Worm (Caenorhabditis elegans): ENCODE results near the gene C55A6.7.

The C55A6.7 gene

ce11 chrV:11520215-11520614 is at the start of gene C55A6.7, which contains the start of gene C55A6.11:
C55A6.7 (minus strand) TSS chrV:11520530.
C55A6.11 (plus strand) TSS chrV:11520515.
- TF ChIP-seq fkh-10 (GFP tag; optimal IDR thresholded peaks at IDR 0.05) (no peak), ceh-48 (tag; optimal IDR thresholded peaks at IDR 0.05) (no peak), hlh-15 (tag; optimal IDR thresholded peaks at IDR 0.05) (no peak), zip-5 (tag; optimal IDR thresholded peaks at IDR 0.05) (no peak), pha-2 (tag; optimal IDR thresholded peaks at IDR 0.05) (no peak)

ce11 chrV:11564573-11564972 is 44.2 kb upstream of the C55A6.7 start, which contains the start of gene srx-87:
srx-87 (plus strand) TSS chrV:11564873.
- TF ChIP-seq pax-1 (tag; optimal IDR thresholded peaks at IDR 0.05) (no peak), mec-3 (tag; optimal IDR thresholded peaks at IDR 0.05; ENCODE audit: borderline replicate concordance) (no peak)

ce11 chrV:11562643-11563042 is 42.3 kb upstream of the C55A6.7 start, which contains the start of gene srx-86:
srx-86 (plus strand) TSS chrV:11562943.
- TF ChIP-seq pat-9 (tag; optimal IDR thresholded peaks at IDR 0.05) (no peak), ceh-19 (GFP tag; optimal IDR thresholded peaks at IDR 0.05) (no peak), ceh-30 (tag; optimal IDR thresholded peaks at IDR 0.05) (no peak), ceh-2 (tag; optimal IDR thresholded peaks at IDR 0.05) (no peak), K09A11.1 (tag; optimal IDR thresholded peaks at IDR 0.05; ENCODE audit: insufficient read depth) (no peak), tbx-2 (tag; optimal IDR thresholded peaks at IDR 0.05) (no peak), sox-4 (tag; optimal IDR thresholded peaks at IDR 0.05) (no peak), pha-2 (tag; optimal IDR thresholded peaks at IDR 0.05) (no peak), hlh-15 (tag; optimal IDR thresholded peaks at IDR 0.05) (no peak), hlh-6 (tag; optimal IDR thresholded peaks at IDR 0.05) (no peak), hlh-13 (GFP tag; optimal IDR thresholded peaks at IDR 0.05) (no peak), C38D4.7 (GFP tag; optimal IDR thresholded peaks at IDR 0.05) (no peak), F13H6.1 (tag; optimal IDR thresholded peaks at IDR 0.05) (no peak), unc-42 (tag; optimal IDR thresholded peaks at IDR 0.05) (no peak), ceh-22 (tag; optimal IDR thresholded peaks at IDR 0.05) (no peak), gmeb-2 (tag; optimal IDR thresholded peaks at IDR 0.05) (no peak), ttx-3 (tag; optimal IDR thresholded peaks at IDR 0.05) (no peak), sox-2 (GFP tag; IDR thresholded peaks at IDR 0.05) (no peak), syd-9 (tag; optimal IDR thresholded peaks at IDR 0.05) (no peak)

- TF ChIP-seq sdc-2 (tag; optimal IDR thresholded peaks at IDR 0.05) = no peak
- TF ChIP-seq unc-55 (GFP tag; optimal IDR thresholded peaks at IDR 0.05) = no peak
- no peak for TF ChIP-seq dmd-4 (tag; optimal IDR thresholded peaks at IDR 0.05; ENCODE audit: borderline replicate concordance)
- no peak for TF ChIP-seq K02D7.2 (tag; optimal IDR thresholded peaks at IDR 0.05)
- TF ChIP-seq zip-5 (tag; optimal IDR thresholded peaks at IDR 0.05) = no peak
- TF ChIP-seq hlh-15 (tag; optimal IDR thresholded peaks at IDR 0.05) = no peak
- TF ChIP-seq unc-42 (tag; optimal IDR thresholded peaks at IDR 0.05) = no peak
- TF ChIP-seq nhr-11 (tag; optimal IDR thresholded peaks at IDR 0.05) = no peak
Measured at ce11 chrV:11554260-11554659, 33.9 kb upstream of the C55A6.7 start, which contains the start of gene duo-1. duo-1 (plus strand) TSS chrV:11554630.

- no peak for TF ChIP-seq hlh-15 (tag; optimal IDR thresholded peaks at IDR 0.05)
- TF ChIP-seq ceh-2 (tag; optimal IDR thresholded peaks at IDR 0.05) = no peak
- TF ChIP-seq unc-55 (GFP tag; optimal IDR thresholded peaks at IDR 0.05) = no peak
- no peak for TF ChIP-seq pqm-1 (tag; optimal IDR thresholded peaks at IDR 0.05)
Measured at ce11 chrV:11552379-11552778, 32.0 kb upstream of the C55A6.7 start, which contains the start of gene srx-85. srx-85 (plus strand) TSS chrV:11552679.

- TF ChIP-seq unc-55 (GFP tag; optimal IDR thresholded peaks at IDR 0.05) (peak; percentile 51), nfya-1 (tag; optimal IDR thresholded peaks at IDR 0.05) (peak; percentile 58), T23F11.4 (GFP tag; optimal IDR thresholded peaks at IDR 0.05) (no peak), hlh-13 (GFP tag; optimal IDR thresholded peaks at IDR 0.05) (no peak), pha-2 (tag; optimal IDR thresholded peaks at IDR 0.05) (no peak), sox-4 (tag; optimal IDR thresholded peaks at IDR 0.05) (no peak), ceh-6 (GFP tag; optimal IDR thresholded peaks at IDR 0.05) (no peak), syd-9 (tag; optimal IDR thresholded peaks at IDR 0.05) (no peak), ref-2 (tag; optimal IDR thresholded peaks at IDR 0.05) (no peak), unc-3 (GFP tag; conservative IDR thresholded peaks at IDR 0.05) (no peak), unc-3 (tag; optimal IDR thresholded peaks at IDR 0.05) (no peak), ets-4 (tag; optimal IDR thresholded peaks at IDR 0.05) (no peak), ceh-31 (tag; optimal IDR thresholded peaks at IDR 0.05) (peak; percentile 33), unc-86 (tag; optimal IDR thresholded peaks at IDR 0.05) (no peak), pqm-1 (tag; optimal IDR thresholded peaks at IDR 0.05) (no peak), C38D4.7 (GFP tag; optimal IDR thresholded peaks at IDR 0.05) (no peak), ceh-30 (tag; optimal IDR thresholded peaks at IDR 0.05) (no peak), zip-5 (tag; optimal IDR thresholded peaks at IDR 0.05) (no peak), ceh-9 (tag; optimal IDR thresholded peaks at IDR 0.05) (no peak), ceh-19 (GFP tag; optimal IDR thresholded peaks at IDR 0.05) (peak; percentile 39), sox-2 (GFP tag; IDR thresholded peaks at IDR 0.05) (no peak), ceh-48 (tag; optimal IDR thresholded peaks at IDR 0.05) (no peak), Y22D7AL.16 (tag; optimal IDR thresholded peaks at IDR 0.05) (no peak)
Measured at ce11 chrV:11548914-11549406, 28.6 kb upstream of the C55A6.7 start, which contains the start of the genes F38B7.17 and F38B7.3. F38B7.17 (minus strand) TSS chrV:11548964. F38B7.3 (plus strand) TSS chrV:11549107.

All from whole organism, late embryonic.